Worm (Caenorhabditis elegans) whole organism, mixed stage, embryonic: ENCODE measurements around the gene ttr-3.

Experiments used
- M03D4.4 ChIP-seq: sonication (generic microtip); optimal IDR thresholded peaks from 2 replicates; lab custom pipeline; 2017; ENCODE audit warnings: mild to moderate bottlenecking, missing genetic modification characterization, missing compliant biosample characterization
- bed-3 ChIP-seq: fragments of 200-800 bp; sonication (Bioruptor generic); optimal IDR thresholded peaks from 3 replicates; lab custom pipeline; 2018; ENCODE audit warnings: mild to moderate bottlenecking, missing genetic modification characterization, moderate library complexity, missing compliant biosample characterization
- blmp-1 ChIP-seq: fragments of 150-350 bp; optimal IDR thresholded peaks from 2 replicates; lab custom pipeline; 2014; ENCODE audit warnings: missing biosample characterization, missing genetic modification characterization
- ceh-43 ChIP-seq: fragments of 200-800 bp; sonication (Bioruptor generic); optimal IDR thresholded peaks from 2 replicates; lab custom pipeline; 2018; ENCODE audit warnings: mild to moderate bottlenecking, missing genetic modification characterization, moderate library complexity, missing compliant biosample characterization
- ceh-83 ChIP-seq: fragments of 200-800 bp; sonication (Bioruptor generic); optimal IDR thresholded peaks from 2 replicates; lab custom pipeline; 2018; ENCODE audit warnings: mild to moderate bottlenecking, missing genetic modification characterization, missing compliant biosample characterization
- ces-1 ChIP-seq: fragments of 150-350 bp; optimal IDR thresholded peaks from 2 replicates; lab custom pipeline; 2014; ENCODE audit warnings: missing biosample characterization, missing genetic modification reagents, missing genetic modification characterization
- cnd-1 ChIP-seq: fragments of 200-800 bp; sonication (Bioruptor generic); optimal IDR thresholded peaks from 2 replicates; lab custom pipeline; 2018; ENCODE audit warnings: mild to moderate bottlenecking, missing genetic modification characterization, missing compliant biosample characterization
- drap-1 ChIP-seq: fragments of 200-800 bp; sonication (Bioruptor generic); optimal IDR thresholded peaks from 3 replicates; lab custom pipeline; 2018; ENCODE audit warnings: mild to moderate bottlenecking, missing genetic modification characterization, missing compliant biosample characterization
- elt-1 ChIP-seq: sonication (generic microtip); optimal IDR thresholded peaks from 2 replicates; lab custom pipeline; 2017; ENCODE audit warnings: missing genetic modification characterization, mild to moderate bottlenecking, missing compliant biosample characterization, antibody characterized with exemption, moderate library complexity, borderline replicate concordance; ENCODE audit not compliant: insufficient read depth
- elt-3 ChIP-seq: fragments of 150-350 bp; optimal IDR thresholded peaks from 2 replicates; lab custom pipeline; 2014; ENCODE audit warnings: missing biosample characterization, missing genetic modification characterization
- flh-1 ChIP-seq: fragments of 200-800 bp; sonication (Bioruptor generic); optimal IDR thresholded peaks from 2 replicates; lab custom pipeline; 2018; ENCODE audit warnings: mild to moderate bottlenecking, missing genetic modification characterization, moderate library complexity, missing compliant biosample characterization
- ham-2 ChIP-seq: fragments of 200-800 bp; sonication (Bioruptor generic); optimal IDR thresholded peaks from 2 replicates; lab custom pipeline; 2018; ENCODE audit warnings: mild to moderate bottlenecking, missing genetic modification characterization, missing compliant biosample characterization
- hlh-1 ChIP-seq: fragments of 150-350 bp; optimal IDR thresholded peaks from 2 replicates; lab custom pipeline; 2014; ENCODE audit warnings: missing biosample characterization, missing genetic modification reagents, missing genetic modification characterization
- lin-13 ChIP-seq: fragments of 150-350 bp; optimal IDR thresholded peaks from 2 replicates; lab custom pipeline; 2014; ENCODE audit warnings: missing biosample characterization, missing genetic modification characterization
- lin-32 ChIP-seq: fragments of 200-800 bp; sonication (Bioruptor generic); optimal IDR thresholded peaks from 2 replicates; lab custom pipeline; 2018; ENCODE audit warnings: mild to moderate bottlenecking, missing genetic modification characterization, missing compliant biosample characterization
- lsy-2 ChIP-seq: fragments of 150-350 bp; optimal IDR thresholded peaks from 2 replicates; lab custom pipeline; 2014; ENCODE audit warnings: missing biosample characterization, missing genetic modification characterization
- mab-5 ChIP-seq: fragments of 150-350 bp; optimal IDR thresholded peaks from 2 replicates; lab custom pipeline; 2014; ENCODE audit warnings: missing biosample characterization, missing genetic modification characterization
- mep-1 ChIP-seq: fragments of 150-350 bp; optimal IDR thresholded peaks from 2 replicates; lab custom pipeline; 2017; ENCODE audit warnings: missing biosample characterization, missing genetic modification reagents, missing genetic modification characterization, inconsistent platforms
- mls-2 ChIP-seq: sonication (generic microtip); optimal IDR thresholded peaks from 2 replicates; lab custom pipeline; 2016; ENCODE audit warnings: mild to moderate bottlenecking, missing genetic modification characterization, moderate library complexity, missing compliant biosample characterization
- nhr-12 ChIP-seq: fragments of 150-350 bp; optimal IDR thresholded peaks from 2 replicates; lab custom pipeline; 2014; ENCODE audit warnings: missing biosample characterization, missing genetic modification characterization
- nhr-2 ChIP-seq: fragments of 150-350 bp; optimal IDR thresholded peaks from 2 replicates; lab custom pipeline; 2014; ENCODE audit warnings: missing biosample characterization, missing genetic modification characterization
- nhr-237 ChIP-seq: fragments of 150-350 bp; optimal IDR thresholded peaks from 2 replicates; lab custom pipeline; 2014; ENCODE audit warnings: missing biosample characterization, missing genetic modification characterization
- nhr-28 ChIP-seq: fragments of 150-350 bp; optimal IDR thresholded peaks from 2 replicates; lab custom pipeline; 2014; ENCODE audit warnings: missing biosample characterization, missing genetic modification characterization
- nhr-76 ChIP-seq: sonication (generic microtip); optimal IDR thresholded peaks from 2 replicates; lab custom pipeline; 2017; ENCODE audit warnings: missing biosample characterization, missing genetic modification characterization
- pha-4 ChIP-seq: fragments of 150-350 bp; optimal IDR thresholded peaks from 2 replicates; lab custom pipeline; 2018; ENCODE audit warnings: missing biosample characterization, missing genetic modification reagents, missing genetic modification characterization
- sptf-1 ChIP-seq: sonication (generic microtip); optimal IDR thresholded peaks from 2 replicates; lab custom pipeline; 2017; ENCODE audit warnings: mild to moderate bottlenecking, missing genetic modification characterization, moderate library complexity, missing compliant biosample characterization
- tbx-8 ChIP-seq: fragments of 200-800 bp; sonication (Bioruptor generic); optimal IDR thresholded peaks from 2 replicates; lab custom pipeline; 2018; ENCODE audit warnings: mild to moderate bottlenecking, missing genetic modification characterization, moderate library complexity, missing compliant biosample characterization
- unc-120 ChIP-seq: sonication (generic microtip); optimal IDR thresholded peaks from 2 replicates; lab custom pipeline; 2017; ENCODE audit warnings: missing genetic modification characterization, missing compliant biosample characterization; ENCODE audit not compliant: poor library complexity, severe bottlenecking
- unc-39 ChIP-seq: fragments of 150-350 bp; optimal IDR thresholded peaks from 2 replicates; lab custom pipeline; 2014; ENCODE audit warnings: missing biosample characterization, missing genetic modification characterization
- unc-62 ChIP-seq: fragments of 150-350 bp; optimal IDR thresholded peaks from 2 replicates; lab custom pipeline; 2014; ENCODE audit warnings: missing biosample characterization, missing genetic modification reagents, missing genetic modification characterization
- zip-8 ChIP-seq: fragments of 150-350 bp; optimal IDR thresholded peaks from 2 replicates; lab custom pipeline; 2014; ENCODE audit warnings: missing biosample characterization, missing genetic modification characterization
- ztf-11 ChIP-seq: fragments of 150-350 bp; optimal IDR thresholded peaks from 2 replicates; lab custom pipeline; 2014; ENCODE audit warnings: missing biosample characterization, missing genetic modification characterization

Gene ttr-3

DNA sequence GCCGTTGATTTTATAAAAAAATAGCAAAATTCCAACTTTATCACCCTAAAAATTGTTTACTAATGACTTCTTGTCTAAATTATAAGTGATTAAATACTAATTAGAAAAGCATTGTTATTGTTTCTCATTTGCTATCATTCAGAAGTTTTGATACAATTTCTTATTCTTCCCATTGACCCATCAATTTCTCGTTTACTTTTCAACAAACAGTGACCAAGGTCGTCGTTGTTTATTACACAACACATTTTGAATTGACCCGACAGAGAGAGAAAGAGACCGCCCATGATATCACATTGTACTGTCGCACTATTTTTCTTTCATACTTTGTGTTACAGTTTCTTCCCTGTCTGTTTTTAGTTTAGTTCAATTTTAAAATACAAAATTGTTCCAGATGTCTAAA lies 828 bp upstream of the ttr-3 start, which contains the start of gene ttr-2:
Gene ttr-2 (plus strand): TSS at position 392 of the 400 bp plus-strand sequence.
- TF ChIP-seq nhr-76 (no peak), elt-1 (no peak), bed-3 (GFP tag; lab: Kevin White, UChicago) (no peak), lin-32 (GFP tag; lab: Kevin White, UChicago) (no peak), ztf-11 (no peak), elt-3 (tag; lab: Kevin White, UChicago) (no peak), M03D4.4 (tag; lab: Kevin White, UChicago) (no peak), nhr-28 (tag; lab: Kevin White, UChicago) (no peak), unc-39 (no peak), cnd-1 (no peak), unc-62 (no peak), lsy-2 (tag; lab: Kevin White, UChicago) (no peak), ham-2 (GFP tag; lab: Kevin White, UChicago) (no peak), mab-5 (no peak), nhr-237 (tag; lab: Kevin White, UChicago) (no peak), nhr-12 (no peak), pha-4 (tag; lab: Kevin White, UChicago) (no peak)

DNA sequence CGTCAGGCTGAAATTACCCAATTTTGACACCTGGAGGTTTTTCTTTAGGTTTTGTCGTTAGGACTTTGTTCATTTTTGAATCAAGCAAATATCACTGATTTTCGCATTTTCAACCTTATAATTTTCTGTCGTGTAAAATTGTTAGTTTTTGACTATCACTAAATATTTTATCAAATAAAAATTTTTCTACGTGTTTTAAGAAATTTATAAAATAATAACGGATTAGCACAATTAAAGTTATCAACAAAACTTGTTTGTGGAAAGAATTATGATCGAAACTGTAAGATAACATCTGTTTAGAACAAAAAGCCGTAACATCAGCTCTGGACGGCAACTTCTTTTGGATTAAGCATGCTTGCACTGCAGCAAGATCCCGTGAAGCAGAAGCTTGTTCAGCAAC lies 3.7 kb downstream of the ttr-3 start, which contains the start of gene cbp-2:
Gene cbp-2 (plus strand): TSS at position 301 of the 400 bp plus-strand sequence.
- TF ChIP-seq tbx-8 (GFP tag; lab: Kevin White, UChicago) (no peak), nhr-76 (no peak), cnd-1 (no peak), zip-8 (tag; lab: Kevin White, UChicago) (no peak)

DNA sequence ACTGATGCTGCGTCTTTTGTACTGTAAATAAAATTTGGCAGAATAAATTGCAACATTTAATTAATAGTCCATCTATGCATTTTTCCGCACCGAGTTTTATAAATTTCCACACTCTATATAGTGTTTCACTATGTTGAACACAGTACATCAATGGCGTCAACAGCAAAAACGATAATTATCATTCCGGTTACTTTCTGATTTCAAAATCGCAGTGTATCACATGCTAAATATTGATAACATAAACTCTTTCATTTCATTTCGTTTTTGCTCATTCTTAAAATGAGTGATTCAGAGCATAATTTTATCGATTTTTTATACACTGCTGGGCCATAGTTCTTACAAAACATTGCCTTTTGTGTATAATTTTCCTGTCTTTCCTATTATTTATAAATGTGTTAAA lies 4.2 kb downstream of the ttr-3 start:
- no peak for TF ChIP-seq hlh-1
- TF ChIP-seq mls-2 (tag; lab: Kevin White, UChicago), result no peak
- no peak for TF ChIP-seq nhr-2
- TF ChIP-seq ztf-11, result no peak
- TF ChIP-seq unc-120 (tag; lab: Kevin White, UChicago), result no peak
- no peak for TF ChIP-seq lin-13 (tag; lab: Kevin White, UChicago)
- TF ChIP-seq drap-1 (GFP tag; lab: Kevin White, UChicago), result no peak
- TF ChIP-seq tbx-8 (GFP tag; lab: Kevin White, UChicago), result no peak
- TF ChIP-seq pha-4 (tag; lab: Kevin White, UChicago), result no peak
- no peak for TF ChIP-seq flh-1 (GFP tag; lab: Kevin White, UChicago)
- no peak for TF ChIP-seq nhr-237 (tag; lab: Kevin White, UChicago)

DNA sequence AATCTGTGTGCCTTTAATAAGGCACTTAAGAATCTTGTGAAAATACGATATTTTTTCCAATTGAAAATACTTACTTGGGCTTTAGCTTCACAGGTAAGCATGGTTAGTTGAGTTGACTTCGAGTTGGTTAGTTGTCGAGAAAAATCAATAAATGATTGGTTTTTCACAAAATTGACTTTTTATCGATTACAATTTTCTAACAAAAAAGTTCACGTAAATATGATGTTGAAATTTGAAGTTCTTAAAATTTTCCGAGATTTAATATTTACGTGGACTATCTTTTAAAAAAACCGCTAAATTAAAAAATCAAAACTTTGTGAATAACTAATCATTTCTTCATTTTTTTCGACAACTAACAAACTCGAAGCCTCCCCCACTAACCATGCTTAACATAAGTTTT lies 5.8 kb downstream of the ttr-3 start, which contains the start of gene F40F12.3:
Gene F40F12.3 (minus strand): TSS at position 101 of the 400 bp plus-strand sequence.
- TF ChIP-seq tbx-8 (GFP tag; lab: Kevin White, UChicago) (no peak), ham-2 (GFP tag; lab: Kevin White, UChicago) (no peak), ceh-83 (GFP tag; lab: Kevin White, UChicago) (no peak), blmp-1 (tag; lab: Kevin White, UChicago) (no peak), zip-8 (tag; lab: Kevin White, UChicago) (no peak), ces-1 (GFP tag; lab: Kevin White, UChicago) (no peak), drap-1 (GFP tag; lab: Kevin White, UChicago) (no peak), sptf-1 (no peak), nhr-12 (no peak), bed-3 (GFP tag; lab: Kevin White, UChicago) (no peak)
- TF ChIP-seq, all 35 proteins: peak for 0

DNA sequence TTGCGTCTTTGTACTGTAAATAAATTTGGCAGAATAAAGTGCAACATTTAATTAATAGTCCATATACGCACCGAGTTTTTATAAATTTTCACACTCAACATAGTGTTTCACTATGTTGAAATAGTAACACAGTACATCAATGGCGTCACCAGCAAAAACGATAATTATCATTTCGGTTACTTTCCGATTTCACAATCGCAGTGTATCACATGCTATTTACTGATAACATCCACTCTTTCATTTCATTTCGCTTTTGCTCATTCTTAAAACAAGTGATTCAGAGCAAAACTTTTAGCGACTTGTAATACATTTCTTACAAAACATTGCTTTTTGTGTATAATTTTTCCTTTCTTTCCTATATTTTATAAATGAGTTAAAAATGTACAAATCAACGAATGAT lies 12.8 kb downstream of the ttr-3 start, which contains the start of gene cbp-3:
Gene cbp-3 (plus strand): TSS at position 272 of the 400 bp plus-strand sequence.
- TF ChIP-seq zip-8 (tag; lab: Kevin White, UChicago), result no peak
- TF ChIP-seq nhr-237 (tag; lab: Kevin White, UChicago), result no peak
- TF ChIP-seq cnd-1, result no peak
- TF ChIP-seq mep-1, result no peak
- no peak for TF ChIP-seq tbx-8 (GFP tag; lab: Kevin White, UChicago)
- TF ChIP-seq ztf-11, result no peak

DNA sequence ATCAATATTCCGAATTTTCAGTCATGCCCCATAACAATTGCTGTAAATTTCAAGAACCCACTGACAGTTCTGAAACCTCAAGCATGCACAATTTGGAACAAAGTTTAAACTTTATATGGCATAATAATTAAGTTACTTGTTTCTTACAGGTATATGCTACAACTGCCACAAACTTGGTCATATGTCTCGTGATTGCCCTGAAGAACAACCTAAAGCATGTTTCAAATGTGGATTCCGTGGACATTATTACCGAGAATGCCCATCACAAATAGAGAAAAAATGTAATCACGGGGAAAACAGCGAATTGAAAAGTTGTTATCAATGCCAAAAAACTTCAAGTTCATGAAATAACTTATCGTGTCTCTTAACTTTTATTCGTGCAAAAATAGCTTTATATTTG lies 13.6 kb downstream of the ttr-3 start:
- TF ChIP-seq mls-2 (tag; lab: Kevin White, UChicago) (no peak), drap-1 (GFP tag; lab: Kevin White, UChicago) (no peak), ham-2 (GFP tag; lab: Kevin White, UChicago) (no peak), ceh-43 (GFP tag; lab: Kevin White, UChicago) (no peak), bed-3 (GFP tag; lab: Kevin White, UChicago) (no peak), pha-4 (tag; lab: Kevin White, UChicago) (no peak), sptf-1 (no peak), mep-1 (no peak), blmp-1 (tag; lab: Kevin White, UChicago) (no peak)
- TF ChIP-seq, all 35 proteins: peak for 0
